Fruit fly (Drosophila melanogaster) whole organism, embryonic: ENCODE results near the gene Agpat4.

Experiments used
- Aef1 ChIP-seq: fragments of 200-800 bp; sonication (Bioruptor generic); IDR thresholded peaks from 3 replicates; pipeline ENCODE4 v1.3.6; 2022; ENCODE audit warnings: missing biosample characterization, missing genetic modification characterization
- Asciz ChIP-seq: fragments of 200-800 bp; sonication (Bioruptor generic); optimal IDR thresholded peaks from 2 replicates; lab custom pipeline; 2017; ENCODE audit warnings: missing biosample characterization, mild to moderate bottlenecking, missing genetic modification characterization, missing genetic modification reagents
- B-H2 ChIP-seq: fragments of 200-800 bp; sonication (Bioruptor generic); optimal IDR thresholded peaks from 2 replicates; lab custom pipeline; 2018; ENCODE audit warnings: missing biosample characterization, mild to moderate bottlenecking, missing genetic modification characterization
- Bteb2 ChIP-seq: fragments of 200-800 bp; sonication (Bioruptor generic); optimal IDR thresholded peaks from 2 replicates; lab custom pipeline; 2016; ENCODE audit warnings: missing biosample characterization, missing genetic modification characterization
- CG10366 ChIP-seq: fragments of 200-800 bp; sonication (Bioruptor generic); IDR thresholded peaks from 2 replicates; pipeline ENCODE4 v1.3.6; 2022; ENCODE audit warnings: missing biosample characterization, missing genetic modification characterization
- CG11093 ChIP-seq: fragments of 200-800 bp; sonication (Bioruptor generic); IDR thresholded peaks from 3 replicates; pipeline ENCODE4 v1.3.6; 2022; ENCODE audit warnings: missing biosample characterization, missing genetic modification characterization
- CG12391 ChIP-seq: fragments of 200-800 bp; sonication (Bioruptor generic); optimal IDR thresholded peaks from 3 replicates; lab custom pipeline; 2018; ENCODE audit warnings: missing biosample characterization, mild to moderate bottlenecking, missing genetic modification characterization, moderate library complexity
- CG12659 ChIP-seq: fragments of 200-800 bp; sonication (Bioruptor generic); optimal IDR thresholded peaks from 3 replicates; lab custom pipeline; 2017; ENCODE audit warnings: mild to moderate bottlenecking, missing biosample characterization, missing genetic modification reagents, missing genetic modification characterization
- CG13624 ChIP-seq: fragments of 200-800 bp; sonication (Bioruptor generic); optimal IDR thresholded peaks from 2 replicates; lab custom pipeline; 2016; ENCODE audit warnings: missing biosample characterization, missing genetic modification characterization
- CG13894 ChIP-seq: fragments of 200-800 bp; sonication (Bioruptor generic); optimal IDR thresholded peaks from 3 replicates; lab custom pipeline; 2018; ENCODE audit warnings: missing biosample characterization, mild to moderate bottlenecking, missing genetic modification characterization, moderate library complexity
- CG17328 ChIP-seq: fragments of 200-800 bp; sonication (Bioruptor generic); IDR thresholded peaks from 2 replicates; pipeline ENCODE4 v1.3.6; 2022; ENCODE audit warnings: missing biosample characterization, missing genetic modification characterization
- CG31365 ChIP-seq: fragments of 200-800 bp; sonication (Bioruptor generic); optimal IDR thresholded peaks from 2 replicates; lab custom pipeline; 2018; ENCODE audit warnings: missing biosample characterization, mild to moderate bottlenecking, missing genetic modification characterization
- CG3838 ChIP-seq: fragments of 200-800 bp; sonication (Bioruptor generic); optimal IDR thresholded peaks from 3 replicates; lab custom pipeline; 2016; ENCODE audit warnings: missing biosample characterization, missing genetic modification characterization
- CG6175 ChIP-seq: fragments of 200-800 bp; sonication (Bioruptor generic); IDR thresholded peaks from 3 replicates; pipeline ENCODE4 v1.3.6; 2022; ENCODE audit warnings: missing biosample characterization, missing genetic modification characterization
- CG6791 ChIP-seq: fragments of 200-800 bp; sonication (Bioruptor generic); IDR thresholded peaks from 3 replicates; pipeline ENCODE4 v1.3.6; 2022; ENCODE audit warnings: missing biosample characterization, missing genetic modification characterization; ENCODE audit not compliant: partially characterized antibody
- CG9932 ChIP-seq: fragments of 200-800 bp; sonication (Bioruptor generic); IDR thresholded peaks from 2 replicates; pipeline ENCODE4 v1.3.6; 2022; ENCODE audit warnings: missing biosample characterization, missing genetic modification characterization
- CTCF ChIP-seq: fragments of 200-800 bp; sonication (Bioruptor generic); optimal IDR thresholded peaks from 2 replicates; lab custom pipeline; 2017; ENCODE audit warnings: missing biosample characterization, mild to moderate bottlenecking, missing genetic modification characterization, moderate library complexity
- CkIIα-i1 ChIP-seq: fragments of 200-800 bp; sonication (Bioruptor generic); IDR thresholded peaks from 2 replicates; pipeline ENCODE4 v1.3.6; 2022; ENCODE audit warnings: missing biosample characterization, missing genetic modification characterization
- D ChIP-seq, 2 experiments: fragments of 200-800 bp in 1 of 2; fragments of >200 bp in 1 of 2; sonication (Bioruptor generic) in 1 of 2; optimal IDR thresholded peaks; 2 replicates in 1 of 2; 3 replicates in 1 of 2; lab custom pipeline; 2017; ENCODE audit warnings: mild to moderate bottlenecking in 1 of 2, missing biosample characterization in 1 of 2, missing genetic modification characterization in 1 of 2, missing genetic modification reagents in 1 of 2
- Deaf1 ChIP-seq: fragments of 200-800 bp; optimal IDR thresholded peaks from 3 replicates; lab custom pipeline; 2019; ENCODE audit warnings: missing biosample characterization, mild to moderate bottlenecking, missing genetic modification characterization, moderate library complexity
- Doc2 ChIP-seq: fragments of 200-800 bp; sonication (Bioruptor generic); IDR thresholded peaks from 2 replicates; pipeline ENCODE4 v1.3.6; 2022; ENCODE audit warnings: missing biosample characterization, missing genetic modification characterization
- Gug ChIP-seq: fragments of 200-800 bp; sonication (Bioruptor generic); IDR thresholded peaks from 4 replicates; pipeline ENCODE4 v1.3.6; 2022; ENCODE audit warnings: missing biosample characterization, missing genetic modification characterization
- Hand ChIP-seq: fragments of 200-800 bp; sonication (Bioruptor generic); optimal IDR thresholded peaks from 2 replicates; lab custom pipeline; 2017; ENCODE audit warnings: mild to moderate bottlenecking, missing biosample characterization, missing genetic modification reagents, missing genetic modification characterization
- Hr3 ChIP-seq: fragments of 200-800 bp; sonication (Bioruptor generic); optimal IDR thresholded peaks from 3 replicates; lab custom pipeline; 2016; ENCODE audit warnings: missing biosample characterization, missing genetic modification characterization
- Lhr ChIP-seq: fragments of 200-800 bp; sonication (Bioruptor generic); optimal IDR thresholded peaks from 3 replicates; lab custom pipeline; 2017; ENCODE audit warnings: mild to moderate bottlenecking, missing biosample characterization, missing genetic modification reagents, missing genetic modification characterization
- Optix ChIP-seq: fragments of 200-800 bp; sonication (Bioruptor generic); IDR thresholded peaks from 3 replicates; pipeline ENCODE4 v1.3.6; 2022; ENCODE audit warnings: missing biosample characterization, missing genetic modification characterization
- Scr ChIP-seq: fragments of 200-800 bp; sonication (Bioruptor generic); IDR thresholded peaks from 2 replicates; pipeline ENCODE4 v1.3.6; 2022; ENCODE audit warnings: missing biosample characterization, missing genetic modification characterization; ENCODE audit not compliant: partially characterized antibody
- Sin3A ChIP-seq: fragments of >200 bp; optimal IDR thresholded peaks from 2 replicates; lab custom pipeline; 2018
- Six4 ChIP-seq: fragments of 200-800 bp; sonication (Bioruptor generic); optimal IDR thresholded peaks from 2 replicates; lab custom pipeline; 2016; ENCODE audit warnings: missing biosample characterization, missing genetic modification characterization
- Spps ChIP-seq: fragments of 200-800 bp; sonication (Bioruptor generic); optimal IDR thresholded peaks from 2 replicates; lab custom pipeline; 2018; ENCODE audit warnings: missing biosample characterization, mild to moderate bottlenecking, missing genetic modification characterization
- Sry-δ ChIP-seq: fragments of 200-800 bp; sonication (Bioruptor generic); optimal IDR thresholded peaks from 2 replicates; lab custom pipeline; 2016; ENCODE audit warnings: missing biosample characterization, missing genetic modification characterization
- aop ChIP-seq: fragments of 200-800 bp; sonication (Bioruptor generic); IDR thresholded peaks from 2 replicates; pipeline ENCODE4 v1.3.6; 2022; ENCODE audit warnings: missing biosample characterization, missing genetic modification characterization
- bab2 ChIP-seq: fragments of 200-800 bp; sonication (Bioruptor generic); optimal IDR thresholded peaks from 2 replicates; lab custom pipeline; 2016; ENCODE audit warnings: missing biosample characterization, missing genetic modification characterization
- bsh ChIP-seq, 2 experiments: fragments of 200-800 bp; sonication (Bioruptor generic); optimal IDR thresholded peaks; 2 replicates each; lab custom pipeline; 2017 to 2018; ENCODE audit warnings: mild to moderate bottlenecking in 2 of 2, missing biosample characterization in 2 of 2, missing genetic modification characterization in 2 of 2, moderate library complexity in 1 of 2
- cas ChIP-seq: fragments of 200-800 bp; sonication (Bioruptor generic); IDR thresholded peaks from 2 replicates; pipeline ENCODE4 v1.3.6; 2022; ENCODE audit warnings: missing biosample characterization, missing genetic modification characterization
- chn ChIP-seq: fragments of 200-800 bp; sonication (Bioruptor generic); optimal IDR thresholded peaks from 2 replicates; lab custom pipeline; 2016; ENCODE audit warnings: missing biosample characterization, missing genetic modification characterization
- dan ChIP-seq: fragments of 200-800 bp; sonication (Bioruptor generic); IDR thresholded peaks from 2 replicates; pipeline ENCODE4 v1.3.6; 2022; ENCODE audit warnings: missing biosample characterization, missing genetic modification characterization
- dati ChIP-seq: fragments of 200-800 bp; sonication (Bioruptor generic); IDR thresholded peaks from 2 replicates; pipeline ENCODE4 v1.3.6; 2022; ENCODE audit warnings: missing biosample characterization, missing genetic modification characterization
- exex ChIP-seq: fragments of 200-800 bp; sonication (Bioruptor generic); optimal IDR thresholded peaks from 4 replicates; lab custom pipeline; 2018; ENCODE audit warnings: missing biosample characterization, mild to moderate bottlenecking, missing genetic modification characterization, moderate library complexity
- gcm ChIP-seq: fragments of 200-800 bp; sonication (Bioruptor generic); optimal IDR thresholded peaks from 2 replicates; lab custom pipeline; 2019; ENCODE audit warnings: missing biosample characterization, mild to moderate bottlenecking, missing genetic modification characterization, moderate library complexity
- gfzf ChIP-seq: fragments of 200-800 bp; sonication (Bioruptor generic); optimal IDR thresholded peaks from 2 replicates; lab custom pipeline; 2016; ENCODE audit warnings: missing biosample characterization, mild to moderate bottlenecking, missing genetic modification characterization, moderate library complexity
- hbn ChIP-seq: fragments of 200-800 bp; sonication (Bioruptor generic); IDR thresholded peaks from 2 replicates; pipeline ENCODE4 v1.3.6; 2022; ENCODE audit warnings: missing biosample characterization, missing genetic modification characterization; ENCODE audit not compliant: partially characterized antibody
- kah ChIP-seq: fragments of 200-800 bp; sonication (Bioruptor generic); optimal IDR thresholded peaks from 2 replicates; lab custom pipeline; 2018; ENCODE audit warnings: missing biosample characterization, mild to moderate bottlenecking, missing genetic modification characterization
- lilli ChIP-seq: fragments of 200-800 bp; sonication (Bioruptor generic); optimal IDR thresholded peaks from 3 replicates; lab custom pipeline; 2016; ENCODE audit warnings: missing biosample characterization, missing genetic modification characterization
- lov ChIP-seq, 2 experiments: fragments of 200-800 bp in 1 of 2; fragments of >200 bp in 1 of 2; sonication (Bioruptor generic) in 1 of 2; IDR thresholded peaks in 1 of 2; optimal IDR thresholded peaks in 1 of 2; 2 replicates in 1 of 2; 3 replicates in 1 of 2; pipeline versions ENCODE4 v1.3.6 to Lab custom; 2017 to 2022; ENCODE audit warnings: missing biosample characterization in 1 of 2, missing genetic modification characterization in 1 of 2
- row ChIP-seq: fragments of 200-800 bp; sonication (Bioruptor generic); IDR thresholded peaks from 3 replicates; pipeline ENCODE4 v1.3.6; 2022; ENCODE audit warnings: missing biosample characterization, missing genetic modification characterization
- sima ChIP-seq: fragments of 200-800 bp; sonication (Bioruptor generic); optimal IDR thresholded peaks from 2 replicates; lab custom pipeline; 2016; ENCODE audit warnings: missing biosample characterization, missing genetic modification characterization
- slou ChIP-seq: fragments of 200-800 bp; sonication (Bioruptor generic); optimal IDR thresholded peaks from 3 replicates; lab custom pipeline; 2016; ENCODE audit warnings: missing biosample characterization, missing genetic modification characterization
- tgo ChIP-seq: fragments of 200-800 bp; sonication (Bioruptor generic); IDR thresholded peaks from 3 replicates; pipeline ENCODE4 v1.3.6; 2022; ENCODE audit warnings: missing biosample characterization, missing genetic modification characterization
- trem ChIP-seq: fragments of 200-800 bp; optimal IDR thresholded peaks from 3 replicates; lab custom pipeline; 2019; ENCODE audit warnings: missing biosample characterization, mild to moderate bottlenecking, missing genetic modification characterization, moderate library complexity
- usp ChIP-seq: fragments of >200 bp; optimal IDR thresholded peaks from 2 replicates; lab custom pipeline; 2017; ENCODE audit warnings: missing biosample characterization, missing genetic modification characterization

Gene Agpat4

DNA sequence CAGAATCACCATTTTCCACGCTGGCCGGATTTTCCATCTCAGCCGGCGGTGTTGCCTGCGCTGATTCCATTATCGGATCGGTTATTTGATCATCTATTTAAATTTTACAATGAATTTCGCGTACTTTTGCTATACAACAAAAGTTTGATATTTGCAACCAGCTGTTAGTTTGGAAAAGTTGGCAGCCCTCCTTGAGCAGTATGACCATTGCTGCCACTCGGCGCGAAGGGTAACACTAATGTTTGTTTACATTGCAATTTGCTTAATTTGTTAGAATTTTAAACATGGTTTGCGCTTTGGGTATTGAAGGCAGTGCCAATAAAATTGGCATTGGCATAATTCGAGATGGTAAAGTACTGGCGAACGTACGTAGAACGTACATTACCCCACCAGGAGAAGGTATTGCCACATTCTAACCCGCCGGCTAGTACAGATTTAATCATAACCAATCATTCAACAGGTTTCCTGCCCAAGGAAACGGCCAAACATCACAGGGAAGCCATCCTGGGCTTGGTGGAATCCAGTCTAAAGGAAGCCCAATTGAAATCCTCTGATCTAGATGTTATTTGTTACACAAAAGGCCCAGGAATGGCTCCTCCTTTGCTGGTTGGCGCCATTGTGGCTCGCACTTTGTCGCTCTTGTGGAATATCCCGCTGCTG is 29.5 kb downstream of the Agpat4 start, which contains the start of the genes Golgin104 and Tcs3 (continued):
- TF ChIP-seq Sry-δ (GFP tag; lab: Kevin White, UChicago) (peak; percentile 16), CG13894 (tag; lab: Kevin White, UChicago) (no peak), chn (GFP tag; lab: Kevin White, UChicago) (no peak), CG17328 (GFP tag; lab: Robert Waterston, UW) (no peak), dan (GFP tag; lab: Robert Waterston, UW) (no peak), kah (GFP tag; lab: Kevin White, UChicago) (peak; percentile 52), Asciz (GFP tag; lab: Kevin White, UChicago) (no peak), CG6175 (GFP tag; lab: Robert Waterston, UW) (no peak), sima (no peak), CTCF (GFP tag; lab: Kevin White, UChicago) (no peak), bab2 (GFP tag; lab: Kevin White, UChicago) (no peak), CG11093 (GFP tag; lab: Robert Waterston, UW) (no peak), CG13624 (GFP tag; lab: Kevin White, UChicago) (no peak), B-H2 (GFP tag; lab: Kevin White, UChicago) (no peak), CG12391 (tag; lab: Kevin White, UChicago) (no peak), Sin3A (peak; percentile 69), slou (GFP tag; lab: Kevin White, UChicago) (no peak), dati (GFP tag; lab: Robert Waterston, UW) (no peak), cas (GFP tag; lab: Robert Waterston, UW) (no peak), lov (optimal IDR thresholded peaks at IDR 0.05; lab: Kevin White, UChicago) (no peak), lov (GFP tag; IDR thresholded peaks at IDR 0.05; lab: Robert Waterston, UW) (no peak), Aef1 (GFP tag; lab: Robert Waterston, UW) (no peak), Doc2 (GFP tag; lab: Robert Waterston, UW) (no peak), trem (tag; lab: Kevin White, UChicago) (peak; percentile 99), Hr3 (GFP tag; lab: Kevin White, UChicago) (no peak), Six4 (no peak), CG31365 (tag; lab: Kevin White, UChicago) (no peak), lilli (no peak), tgo (GFP tag; lab: Robert Waterston, UW) (no peak), Scr (GFP tag; lab: Robert Waterston, UW) (peak; percentile 38; the same call in 1 of the 2 replicates), Spps (no peak), CG3838 (GFP tag; lab: Kevin White, UChicago) (no peak), Deaf1 (tag; lab: Kevin White, UChicago) (no peak), gcm (GFP tag; lab: Kevin White, UChicago) (no peak), Optix (GFP tag; lab: Robert Waterston, UW) (no peak), Gug (no peak), CG6791 (GFP tag; lab: Robert Waterston, UW) (no peak), row (GFP tag; lab: Robert Waterston, UW) (peak; percentile 39; the same call in 1 of the 3 replicates), hbn (GFP tag; lab: Robert Waterston, UW) (no peak), Hand (GFP tag; lab: Kevin White, UChicago) (no peak), Bteb2 (GFP tag; lab: Kevin White, UChicago) (no peak), CG9932 (GFP tag; lab: Robert Waterston, UW) (no peak), gfzf (GFP tag; lab: Kevin White, UChicago) (peak; percentile 69), bsh (GFP tag; optimal IDR thresholded peaks at IDR 0.05; lab: Kevin White, UChicago) (no peak), Lhr (GFP tag; lab: Kevin White, UChicago) (no peak), D (optimal IDR thresholded peaks at IDR 0.05; lab: Kevin White, UChicago) (no peak), D (GFP tag; optimal IDR thresholded peaks at IDR 0.05; lab: Kevin White, UChicago) (no peak), CG10366 (GFP tag; lab: Robert Waterston, UW) (no peak), CkIIα-i1 (GFP tag; lab: Robert Waterston, UW) (no peak), usp (GFP tag; lab: Kevin White, UChicago) (no peak), aop (no peak), exex (tag; lab: Kevin White, UChicago) (peak; percentile 8), CG12659 (peak; percentile 26)
